Worm (Caenorhabditis elegans) whole organism, midembryonic: ENCODE data around the gene F13A2.2.

Experiments used
- cog-1 ChIP-seq: sonication (generic microtip); optimal IDR thresholded peaks from 2 replicates; lab custom pipeline; 2016; ENCODE audit warnings: missing genetic modification characterization, missing compliant biosample characterization
- flt-1 ChIP-seq: fragments of 200-800 bp; sonication (Bioruptor generic); IDR thresholded peaks from 2 replicates; pipeline ENCODE4 v1.3.6; 2022; ENCODE audit warnings: missing genetic modification characterization, missing compliant biosample characterization
- med-1 ChIP-seq: sonication (generic microtip); optimal IDR thresholded peaks from 2 replicates; lab custom pipeline; 2017; ENCODE audit warnings: missing genetic modification characterization, mild to moderate bottlenecking, missing compliant biosample characterization, antibody characterized with exemption, missing genetic modification reagents; ENCODE audit not compliant: insufficient read depth
- ztf-23 ChIP-seq: fragments of 200-800 bp; sonication (Bioruptor generic); IDR thresholded peaks from 2 replicates; pipeline ENCODE4 v1.3.6; 2022; ENCODE audit warnings: missing genetic modification reagents, missing genetic modification characterization, missing compliant biosample characterization

- TF ChIP-seq flt-1 (no peak), med-1 (no peak), ztf-23 (no peak), cog-1 (no peak)
Measured at ce11 chrV:4364517-4364916, 19.9 kb downstream of the F13A2.2 start, which contains the start of gene grl-13.
